Fruit fly (Drosophila melanogaster): ENCODE results near the gene bnk.

bnk gene

dm6 chr3R:31220456-31221336, 27.5 kb downstream of the bnk start, which contains the start of gene CG12054 (continued):
- no peak for TF ChIP-seq gcm (GFP tag; optimal IDR thresholded peaks at IDR 0.05)
- TF ChIP-seq gfzf (GFP tag; optimal IDR thresholded peaks at IDR 0.05): peak; percentile 91
- no peak for TF ChIP-seq CG7963 (GFP tag; IDR thresholded peaks at IDR 0.05; ENCODE audit: partially characterized antibody)
- no peak for TF ChIP-seq Mrtf (GFP tag; IDR thresholded peaks at IDR 0.05)
- TF ChIP-seq CG8388 (GFP tag; optimal IDR thresholded peaks at IDR 0.05): no peak
- no peak for TF ChIP-seq ind (GFP tag; optimal IDR thresholded peaks at IDR 0.05)
- peak; percentile 93 for TF ChIP-seq CG15479 (GFP tag; optimal IDR thresholded peaks at IDR 0.05)
- peak; percentile 1 for TF ChIP-seq CG2712 (tag; optimal IDR thresholded peaks at IDR 0.05)
- TF ChIP-seq ken (GFP tag; IDR thresholded peaks at IDR 0.05): no peak
- no peak for TF ChIP-seq CG11398 (GFP tag; optimal IDR thresholded peaks at IDR 0.05)
- no peak for TF ChIP-seq sob (GFP tag; IDR thresholded peaks at IDR 0.05)
- peak; percentile 90 for TF ChIP-seq CG9437 (GFP tag; optimal IDR thresholded peaks at IDR 0.05)
- TF ChIP-seq Spps (tag; optimal IDR thresholded peaks at IDR 0.05): no peak
- no peak for TF ChIP-seq p53 (GFP tag; optimal IDR thresholded peaks at IDR 0.05)
- TF ChIP-seq CG7839 (tag; optimal IDR thresholded peaks at IDR 0.05): no peak
- peak; percentile 70 for TF ChIP-seq Sry-δ (GFP tag; optimal IDR thresholded peaks at IDR 0.05)
- no peak for TF ChIP-seq CG12942 (GFP tag; optimal IDR thresholded peaks at IDR 0.05)
- TF ChIP-seq Asciz (GFP tag; optimal IDR thresholded peaks at IDR 0.05): no peak
- TF ChIP-seq CG14860 (GFP tag; IDR thresholded peaks at IDR 0.05; ENCODE audit: partially characterized antibody): no peak
- TF ChIP-seq Dad (GFP tag; optimal IDR thresholded peaks at IDR 0.05): no peak
- TF ChIP-seq Dll (GFP tag; IDR thresholded peaks at IDR 0.05; ENCODE audit: partially characterized antibody): no peak
- TF ChIP-seq HHEX (GFP tag; optimal IDR thresholded peaks at IDR 0.05): no peak
- TF ChIP-seq CG12659 (GFP tag; optimal IDR thresholded peaks at IDR 0.05): peak; percentile 32
- TF ChIP-seq nmo (GFP tag; optimal IDR thresholded peaks at IDR 0.05): no peak
- TF ChIP-seq Dek (tag; optimal IDR thresholded peaks at IDR 0.05): peak; percentile 12
- no peak for TF ChIP-seq aop (GFP tag; IDR thresholded peaks at IDR 0.05)
- no peak for TF ChIP-seq CG5245 (GFP tag; optimal IDR thresholded peaks at IDR 0.05)
- no peak for TF ChIP-seq hth (optimal IDR thresholded peaks at IDR 0.05)
- TF ChIP-seq Atf6 (GFP tag; IDR thresholded peaks at IDR 0.05): no peak
- no peak for TF ChIP-seq scrt (GFP tag; optimal IDR thresholded peaks at IDR 0.05)
- TF ChIP-seq CG3065 (GFP tag; optimal IDR thresholded peaks at IDR 0.05): no peak
- TF ChIP-seq CG9727 (GFP tag; optimal IDR thresholded peaks at IDR 0.05): peak; percentile 38
- no peak for TF ChIP-seq CG5953 (GFP tag; IDR thresholded peaks at IDR 0.05)
- TF ChIP-seq CG15269 (tag; optimal IDR thresholded peaks at IDR 0.05): no peak
- TF ChIP-seq CG17612 (GFP tag; IDR thresholded peaks at IDR 0.05): no peak
- no peak for TF ChIP-seq Dbx (GFP tag; IDR thresholded peaks at IDR 0.05)
- TF ChIP-seq CG13624 (GFP tag; optimal IDR thresholded peaks at IDR 0.05): peak; percentile 16
- TF ChIP-seq CG8944 (GFP tag; optimal IDR thresholded peaks at IDR 0.05): no peak
- TF ChIP-seq dati (GFP tag; IDR thresholded peaks at IDR 0.05): no peak
- no peak for TF ChIP-seq Rfx (GFP tag; IDR thresholded peaks at IDR 0.05)
- no peak for TF ChIP-seq kay (GFP tag; optimal IDR thresholded peaks at IDR 0.05)
- TF ChIP-seq salm (tag; optimal IDR thresholded peaks at IDR 0.05): no peak
- no peak for TF ChIP-seq tx (GFP tag; optimal IDR thresholded peaks at IDR 0.05)
- TF ChIP-seq peb (GFP tag; IDR thresholded peaks at IDR 0.05): no peak
- peak; percentile 16 for TF ChIP-seq CG9609 (GFP tag; optimal IDR thresholded peaks at IDR 0.05)
- no peak for TF ChIP-seq CG10209 (GFP tag; optimal IDR thresholded peaks at IDR 0.05)
- TF ChIP-seq Xrp1 (GFP tag; IDR thresholded peaks at IDR 0.05): no peak
- TF ChIP-seq Sry-β (GFP tag; optimal IDR thresholded peaks at IDR 0.05): no peak
- TF ChIP-seq pum (GFP tag; optimal IDR thresholded peaks at IDR 0.05): no peak
- TF ChIP-seq CG3163 (GFP tag; optimal IDR thresholded peaks at IDR 0.05): no peak
